Fruit fly (Drosophila melanogaster): ENCODE measurements around the gene CG42779.

dm6 chr3R:17147647-17148244 is 26.4 kb downstream of the CG42779 start:
- no peak for TF ChIP-seq fd96Ca (GFP tag; IDR thresholded peaks at IDR 0.05)
- no peak for TF ChIP-seq CG12605 (GFP tag; IDR thresholded peaks at IDR 0.05)
- TF ChIP-seq EcR (GFP tag; optimal IDR thresholded peaks at IDR 0.05): no peak
- TF ChIP-seq CG15710 (tag; optimal IDR thresholded peaks at IDR 0.05): no peak
- no peak for TF ChIP-seq CG8159 (tag; optimal IDR thresholded peaks at IDR 0.05)
- no peak for TF ChIP-seq CG8301 (tag; optimal IDR thresholded peaks at IDR 0.05)
- no peak for TF ChIP-seq CG34367 (tag; optimal IDR thresholded peaks at IDR 0.05)
- no peak for TF ChIP-seq Pif1A (GFP tag; optimal IDR thresholded peaks at IDR 0.05)
